In genomic region chr3R:29033909-29034629, dm6 we compare ENCODE assay signal across 1 fruit fly cellular context.
TF ChIP-seq lines count a peak whose summit lies in the region.

Gene beta4GalNAcTB, minus strand, starts transcription at chr3R:29034008.
Gene Cpsf100, plus strand, starts transcription at chr3R:29034573.

TF ChIP-seq in whole organism, embryonic, 481 proteins besides CTCF, POLR2A, EP300 and RAD21 (continued from another document):
- TF ChIP-seq dpn (GFP tag; optimal IDR thresholded peaks at IDR 0.05; lab: Kevin White, UChicago) (peak; percentile 57 to 63), tx (GFP tag; optimal IDR thresholded peaks at IDR 0.05; lab: Kevin White, UChicago) (peak; percentile 25), psq (GFP tag; optimal IDR thresholded peaks at IDR 0.05; lab: Kevin White, UChicago) (peak; percentile 9), onecut (GFP tag; IDR thresholded peaks at IDR 0.05; lab: Robert Waterston, UW) (0 out of 2 replicates have a peak, but pooled peaks have one; percentile 6), CG11093 (GFP tag; IDR thresholded peaks at IDR 0.05; lab: Robert Waterston, UW) (0 out of 3 replicates have a peak, but pooled peaks have one; percentile 39), Nf-YA (GFP tag; IDR thresholded peaks at IDR 0.05; lab: Robert Waterston, UW) (no peak), vfl (GFP tag; optimal IDR thresholded peaks at IDR 0.05; lab: Kevin White, UChicago) (peak; percentile 21), dm (GFP tag; optimal IDR thresholded peaks at IDR 0.05; lab: Kevin White, UChicago) (no peak), pum (GFP tag; optimal IDR thresholded peaks at IDR 0.05; lab: Kevin White, UChicago) (peak; percentile 65), dan (GFP tag; IDR thresholded peaks at IDR 0.05; lab: Robert Waterston, UW) (peak; percentile 23; the same call in 1 of the 2 replicates), zen (tag; optimal IDR thresholded peaks at IDR 0.05; lab: Kevin White, UChicago) (peak; percentile 56), CG9876 (GFP tag; optimal IDR thresholded peaks at IDR 0.05; lab: Kevin White, UChicago) (peak; percentile 51), h (optimal IDR thresholded peaks at IDR 0.05; lab: Kevin White, UChicago) (no peak), org-1 (GFP tag; optimal IDR thresholded peaks at IDR 0.05; lab: Kevin White, UChicago) (peak; percentile 49), CG1647 (GFP tag; optimal IDR thresholded peaks at IDR 0.05; lab: Kevin White, UChicago) (no peak), ind (GFP tag; optimal IDR thresholded peaks at IDR 0.05; lab: Kevin White, UChicago) (peak; percentile 84), Trl (optimal IDR thresholded peaks at IDR 0.05; lab: Kevin White, UChicago) (no peak), Trl (GFP tag; optimal IDR thresholded peaks at IDR 0.05; lab: Kevin White, UChicago) (peak; percentile 48), Kr (GFP tag; optimal IDR thresholded peaks at IDR 0.05; lab: Kevin White, UChicago) (no peak), NfI (GFP tag; optimal IDR thresholded peaks at IDR 0.05; lab: Kevin White, UChicago) (peak; percentile 62), chm (GFP tag; IDR thresholded peaks at IDR 0.05; lab: Robert Waterston, UW) (0 out of 2 replicates have a peak, but pooled peaks have one; percentile 52), Dbx (GFP tag; IDR thresholded peaks at IDR 0.05; lab: Robert Waterston, UW) (peak; percentile 34), YL-1 (GFP tag; optimal IDR thresholded peaks at IDR 0.05; lab: Kevin White, UChicago) (no peak), CG17186 (GFP tag; optimal IDR thresholded peaks at IDR 0.05; lab: Kevin White, UChicago) (no peak), zfh1 (GFP tag; IDR thresholded peaks at IDR 0.05; lab: Robert Waterston, UW) (peak; percentile 67; the same call in 2 of the 3 replicates), dmrt99B (tag; optimal IDR thresholded peaks at IDR 0.05; lab: Kevin White, UChicago) (peak; percentile 72), kay (GFP tag; optimal IDR thresholded peaks at IDR 0.05; lab: Kevin White, UChicago) (peak; percentile 67), Sry-δ (GFP tag; optimal IDR thresholded peaks at IDR 0.05; lab: Kevin White, UChicago) (peak; percentile 8), CG4707 (GFP tag; optimal IDR thresholded peaks at IDR 0.05; lab: Kevin White, UChicago) (no peak), Doc2 (GFP tag; IDR thresholded peaks at IDR 0.05; lab: Robert Waterston, UW) (no peak), CG2116 (GFP tag; optimal IDR thresholded peaks at IDR 0.05; lab: Kevin White, UChicago) (peak; percentile 38), CG8478 (optimal IDR thresholded peaks at IDR 0.05; lab: Kevin White, UChicago) (no peak), zen2 (GFP tag; IDR thresholded peaks at IDR 0.05; lab: Robert Waterston, UW; ENCODE audit: partially characterized antibody) (no peak), Sox100B (GFP tag; optimal IDR thresholded peaks at IDR 0.05; lab: Kevin White, UChicago) (peak; percentile 83), Myb (GFP tag; optimal IDR thresholded peaks at IDR 0.05; lab: Kevin White, UChicago) (peak; percentile 17), CG7745 (tag; optimal IDR thresholded peaks at IDR 0.05; lab: Kevin White, UChicago) (peak; percentile 56), ewg (GFP tag; optimal IDR thresholded peaks at IDR 0.05; lab: Kevin White, UChicago) (peak; percentile 37), Mes4 (GFP tag; optimal IDR thresholded peaks at IDR 0.05; lab: Kevin White, UChicago) (peak; percentile 55)
